Worm (Caenorhabditis elegans) whole organism, midembryonic: ENCODE data around the gene gst-10.

Source experiments
- T22C8.4 ChIP-seq: fragments of 200-800 bp; sonication (Bioruptor generic); IDR thresholded peaks from 2 replicates; pipeline ENCODE4 v1.3.6; 2022; ENCODE audit warnings: missing genetic modification characterization, missing compliant biosample characterization
- flt-1 ChIP-seq: fragments of 200-800 bp; sonication (Bioruptor generic); IDR thresholded peaks from 2 replicates; pipeline ENCODE4 v1.3.6; 2022; ENCODE audit warnings: missing genetic modification characterization, missing compliant biosample characterization
- klf-2 ChIP-seq: fragments of 200-800 bp; sonication (Bioruptor generic); conservative IDR thresholded peaks from 2 replicates; pipeline ENCODE4 v1.3.6; 2022; ENCODE audit warnings: missing genetic modification reagents, missing genetic modification characterization, missing compliant biosample characterization
- med-1 ChIP-seq: sonication (generic microtip); optimal IDR thresholded peaks from 2 replicates; lab custom pipeline; 2017; ENCODE audit warnings: missing genetic modification characterization, mild to moderate bottlenecking, missing compliant biosample characterization, antibody characterized with exemption, missing genetic modification reagents; ENCODE audit not compliant: insufficient read depth
- ref-1 ChIP-seq: fragments of 200-800 bp; sonication (Bioruptor generic); conservative IDR thresholded peaks from 2 replicates; pipeline ENCODE4 v1.3.6; 2022; ENCODE audit warnings: missing genetic modification reagents, missing genetic modification characterization, missing compliant biosample characterization

ce11 chrV:2577603-2578002 lies 16.1 kb downstream of the gst-10 start, which contains the start of gene srt-4:
- TF ChIP-seq med-1 (GFP tag; lab: Kevin White, UChicago), result no peak
- TF ChIP-seq flt-1 (GFP tag; lab: Robert Waterston, UW), result no peak
- no peak for TF ChIP-seq T22C8.4
- no peak for TF ChIP-seq klf-2 (GFP tag; lab: Robert Waterston, UW)
- no peak for TF ChIP-seq ref-1 (GFP tag; lab: Robert Waterston, UW)
